Fruit fly (Drosophila melanogaster): ENCODE results near the gene CG43091.

CG43091 gene

dm6 chr3R:22724149-22724973 is 44.2 kb downstream of the CG43091 start, which contains the start of gene Irp-1A (continued):
- TF ChIP-seq schlank (tag; optimal IDR thresholded peaks at IDR 0.05) = peak; percentile 21
- TF ChIP-seq Xbp1 (GFP tag; optimal IDR thresholded peaks at IDR 0.05) = peak; percentile 75
- peak; percentile 53; the same call in 1 of the 2 replicates for TF ChIP-seq CG31224 (GFP tag; IDR thresholded peaks at IDR 0.05)
- peak; percentile 77 for TF ChIP-seq HLH4C (GFP tag; IDR thresholded peaks at IDR 0.05; ENCODE audit: partially characterized antibody)
- TF ChIP-seq CG12236 (GFP tag; optimal IDR thresholded peaks at IDR 0.05) = no peak
- peak; percentile 42 for TF ChIP-seq ssp (GFP tag; IDR thresholded peaks at IDR 0.05)
- peak; percentile 12 for TF ChIP-seq CG7928 (GFP tag; optimal IDR thresholded peaks at IDR 0.05)
- no peak for TF ChIP-seq CG9797 (GFP tag; optimal IDR thresholded peaks at IDR 0.05)
- no peak for TF ChIP-seq org-1 (GFP tag; optimal IDR thresholded peaks at IDR 0.05)
- peak; percentile 81 for TF ChIP-seq CG16813 (GFP tag; IDR thresholded peaks at IDR 0.05; ENCODE audit: partially characterized antibody)
- no peak for TF ChIP-seq dan (GFP tag; IDR thresholded peaks at IDR 0.05)
- TF ChIP-seq CG12219 (GFP tag; optimal IDR thresholded peaks at IDR 0.05) = peak; percentile 45
- TF ChIP-seq Usf (GFP tag; optimal IDR thresholded peaks at IDR 0.05) = peak; percentile 13
- 0 out of 2 replicates have a peak, but pooled peaks have one; percentile 26 for TF ChIP-seq Taf1 (GFP tag; IDR thresholded peaks at IDR 0.05)
- TF ChIP-seq CG6175 (GFP tag; IDR thresholded peaks at IDR 0.05) = no peak
- TF ChIP-seq CG31441 (GFP tag; IDR thresholded peaks at IDR 0.05) = peak; percentile 87
- TF ChIP-seq lbe (GFP tag; optimal IDR thresholded peaks at IDR 0.05) = peak; percentile 56
- TF ChIP-seq Neu2 (GFP tag; optimal IDR thresholded peaks at IDR 0.05; ENCODE audit: borderline replicate concordance) = no peak
- TF ChIP-seq CG17359 (tag; optimal IDR thresholded peaks at IDR 0.05) = peak; percentile 83
- peak; percentile 76 for TF ChIP-seq Xrp1 (GFP tag; IDR thresholded peaks at IDR 0.05)
- TF ChIP-seq bigmax (GFP tag; optimal IDR thresholded peaks at IDR 0.05) = no peak
- peak; percentile 71 for TF ChIP-seq Six4 (GFP tag; optimal IDR thresholded peaks at IDR 0.05)
- TF ChIP-seq trh (GFP tag; optimal IDR thresholded peaks at IDR 0.05) = no peak
- TF ChIP-seq exex (tag; optimal IDR thresholded peaks at IDR 0.05) = peak; percentile 67
- TF ChIP-seq dati (GFP tag; IDR thresholded peaks at IDR 0.05) = no peak
- TF ChIP-seq ttk (GFP tag; IDR thresholded peaks at IDR 0.05) = peak; percentile 74
- peak; percentile 79 for TF ChIP-seq Fer3 (tag; optimal IDR thresholded peaks at IDR 0.05)
- TF ChIP-seq CG9932 (GFP tag; IDR thresholded peaks at IDR 0.05) = peak; percentile 84
- no peak for TF ChIP-seq prd (optimal IDR thresholded peaks at IDR 0.05)
- peak; percentile 71 for TF ChIP-seq prd (GFP tag; IDR thresholded peaks at IDR 0.05)
- TF ChIP-seq da (GFP tag; optimal IDR thresholded peaks at IDR 0.05) = no peak
- peak; percentile 83 for TF ChIP-seq YL-1 (GFP tag; optimal IDR thresholded peaks at IDR 0.05)
- no peak for TF ChIP-seq hkb (optimal IDR thresholded peaks at IDR 0.05)
- peak; percentile 77 for TF ChIP-seq hkb (GFP tag; IDR thresholded peaks at IDR 0.05)
- TF ChIP-seq slbo (GFP tag; IDR thresholded peaks at IDR 0.05) = peak; percentile 86
- peak; percentile 83 for TF ChIP-seq hbn (GFP tag; IDR thresholded peaks at IDR 0.05; ENCODE audit: partially characterized antibody)
- TF ChIP-seq CG14667 (GFP tag; IDR thresholded peaks at IDR 0.05) = peak; percentile 55; the same call in 1 of the 2 replicates
- TF ChIP-seq repo (GFP tag; optimal IDR thresholded peaks at IDR 0.05) = no peak
- peak; percentile 74 for TF ChIP-seq wdn (GFP tag; IDR thresholded peaks at IDR 0.05)
- TF ChIP-seq gfzf (GFP tag; optimal IDR thresholded peaks at IDR 0.05) = peak; percentile 16
- TF ChIP-seq nau (GFP tag; optimal IDR thresholded peaks at IDR 0.05) = peak; percentile 11
- TF ChIP-seq Hsf (GFP tag; optimal IDR thresholded peaks at IDR 0.05) = peak; percentile 49
- peak; percentile 59; the same call in 2 of the 3 replicates for TF ChIP-seq ase (GFP tag; IDR thresholded peaks at IDR 0.05)
- peak; percentile 76 for TF ChIP-seq HmgZ (tag; optimal IDR thresholded peaks at IDR 0.05)
- peak; percentile 65 for TF ChIP-seq Nf-YB (GFP tag; optimal IDR thresholded peaks at IDR 0.05)
- TF ChIP-seq al (GFP tag; IDR thresholded peaks at IDR 0.05) = peak; percentile 43; the same call in 1 of the 2 replicates
- peak; percentile 5; the same call in 1 of the 2 replicates for TF ChIP-seq CG4360 (GFP tag; IDR thresholded peaks at IDR 0.05)
- no peak for TF ChIP-seq MTF-1 (GFP tag; optimal IDR thresholded peaks at IDR 0.05; ENCODE audit: borderline replicate concordance)
- TF ChIP-seq Side (GFP tag; optimal IDR thresholded peaks at IDR 0.05) = no peak
- peak; percentile 81 for TF ChIP-seq CG13894 (tag; optimal IDR thresholded peaks at IDR 0.05)

All from whole organism, embryonic.